Fruit fly (Drosophila melanogaster) whole organism, prepupa: Measurements from ENCODE around the gene CG6028.

Experiments
- CG10631 ChIP-seq: fragments of 200-800 bp; sonication (Bioruptor generic); optimal IDR thresholded peaks from 2 replicates; lab custom pipeline; 2016; ENCODE audit warnings: missing biosample characterization, missing genetic modification characterization
- CG10669 ChIP-seq: fragments of 200-800 bp; sonication (Bioruptor generic); optimal IDR thresholded peaks from 3 replicates; lab custom pipeline; 2018; ENCODE audit warnings: missing biosample characterization, mild to moderate bottlenecking, missing genetic modification characterization, moderate library complexity
- CG11902 ChIP-seq: fragments of 200-800 bp; sonication (Bioruptor generic); optimal IDR thresholded peaks from 3 replicates; lab custom pipeline; 2016; ENCODE audit warnings: missing biosample characterization, missing genetic modification characterization
- CG15336 ChIP-seq: fragments of 200-800 bp; sonication (Bioruptor generic); IDR thresholded peaks from 2 replicates; pipeline ENCODE4 v1.3.6; 2022; ENCODE audit warnings: missing biosample characterization, missing genetic modification characterization
- CG16779 ChIP-seq: fragments of 200-800 bp; sonication (Bioruptor generic); optimal IDR thresholded peaks from 3 replicates; lab custom pipeline; 2017; ENCODE audit warnings: missing biosample characterization, mild to moderate bottlenecking, missing genetic modification characterization
- CG3032 ChIP-seq: fragments of 200-800 bp; optimal IDR thresholded peaks from 2 replicates; lab custom pipeline; 2019; ENCODE audit warnings: missing biosample characterization, mild to moderate bottlenecking, missing genetic modification characterization, moderate library complexity
- CG32006 ChIP-seq: fragments of 200-800 bp; sonication (Bioruptor generic); optimal IDR thresholded peaks from 3 replicates; lab custom pipeline; 2017; ENCODE audit warnings: missing biosample characterization, mild to moderate bottlenecking, missing genetic modification characterization
- CG34406 ChIP-seq: fragments of 200-800 bp; sonication (Bioruptor generic); optimal IDR thresholded peaks from 3 replicates; lab custom pipeline; 2016; ENCODE audit warnings: missing biosample characterization, missing genetic modification characterization
- CG4318 ChIP-seq: fragments of 200-800 bp; sonication (Bioruptor generic); optimal IDR thresholded peaks from 3 replicates; lab custom pipeline; 2017; ENCODE audit warnings: missing biosample characterization, mild to moderate bottlenecking, missing genetic modification characterization
- CG6163 ChIP-seq: fragments of 200-800 bp; sonication (Bioruptor generic); IDR thresholded peaks from 3 replicates; pipeline ENCODE4 v1.3.6; 2022; ENCODE audit warnings: missing biosample characterization, missing genetic modification characterization
- CG6276 ChIP-seq: fragments of 200-800 bp; sonication (Bioruptor generic); optimal IDR thresholded peaks from 2 replicates; lab custom pipeline; 2017; ENCODE audit warnings: missing biosample characterization, mild to moderate bottlenecking, missing genetic modification characterization
- CG6792 ChIP-seq: fragments of 200-800 bp; sonication (Bioruptor generic); optimal IDR thresholded peaks from 3 replicates; lab custom pipeline; 2016; ENCODE audit warnings: missing biosample characterization, missing genetic modification characterization
- CG7368 ChIP-seq: fragments of 200-800 bp; sonication (Bioruptor generic); optimal IDR thresholded peaks from 3 replicates; lab custom pipeline; 2016; ENCODE audit warnings: missing biosample characterization, missing genetic modification characterization
- CG8119 ChIP-seq: fragments of 200-800 bp; sonication (Bioruptor generic); IDR thresholded peaks from 3 replicates; pipeline ENCODE4 v1.3.6; 2022; ENCODE audit warnings: missing biosample characterization, missing genetic modification characterization
- Eip78C ChIP-seq: fragments of 200-800 bp; sonication (Bioruptor generic); peaks from one replicate; lab custom pipeline; 2016; ENCODE audit warnings: missing biosample characterization, missing genetic modification characterization
- Ets21C ChIP-seq: fragments of 200-800 bp; sonication (Bioruptor generic); optimal IDR thresholded peaks from 3 replicates; lab custom pipeline; 2016; ENCODE audit warnings: missing biosample characterization, missing genetic modification characterization
- Ets96B ChIP-seq: fragments of 200-800 bp; optimal IDR thresholded peaks from 2 replicates; lab custom pipeline; 2019; ENCODE audit warnings: missing biosample characterization, mild to moderate bottlenecking, missing genetic modification characterization, moderate library complexity
- Gug ChIP-seq: fragments of 200-800 bp; sonication (Bioruptor generic); IDR thresholded peaks from 2 replicates; pipeline ENCODE4 v1.3.6; 2022; ENCODE audit warnings: missing biosample characterization, missing genetic modification characterization
- Hr4 ChIP-seq: fragments of 200-800 bp; sonication (Bioruptor generic); optimal IDR thresholded peaks from 3 replicates; lab custom pipeline; 2016; ENCODE audit warnings: missing biosample characterization, missing genetic modification characterization
- Lpt ChIP-seq: fragments of 200-800 bp; sonication (Bioruptor generic); optimal IDR thresholded peaks from 3 replicates; lab custom pipeline; 2016; ENCODE audit warnings: missing biosample characterization, missing genetic modification characterization
- Met ChIP-seq: fragments of 200-800 bp; sonication (Bioruptor generic); optimal IDR thresholded peaks from 3 replicates; lab custom pipeline; 2016; ENCODE audit warnings: missing biosample characterization, missing genetic modification characterization
- OdsH ChIP-seq: fragments of 200-800 bp; sonication (Bioruptor generic); optimal IDR thresholded peaks from 3 replicates; lab custom pipeline; 2016; ENCODE audit warnings: missing biosample characterization, missing genetic modification characterization
- Smox ChIP-seq: fragments of 200-800 bp; sonication (Bioruptor generic); optimal IDR thresholded peaks from 3 replicates; lab custom pipeline; 2016; ENCODE audit warnings: missing biosample characterization, missing genetic modification characterization
- Sox14 ChIP-seq: fragments of 200-800 bp; sonication (Bioruptor generic); optimal IDR thresholded peaks from 3 replicates; lab custom pipeline; 2016; ENCODE audit warnings: missing biosample characterization, missing genetic modification characterization
- Sox15 ChIP-seq: fragments of 200-800 bp; sonication (Bioruptor generic); optimal IDR thresholded peaks from 3 replicates; lab custom pipeline; 2016; ENCODE audit warnings: missing biosample characterization, missing genetic modification characterization
- achi ChIP-seq: fragments of 200-800 bp; sonication (Bioruptor generic); optimal IDR thresholded peaks from 3 replicates; lab custom pipeline; 2016; ENCODE audit warnings: missing biosample characterization, missing genetic modification characterization
- dac ChIP-seq: fragments of 200-800 bp; sonication (Bioruptor generic); optimal IDR thresholded peaks from 2 replicates; lab custom pipeline; 2017; ENCODE audit warnings: missing biosample characterization, mild to moderate bottlenecking, missing genetic modification characterization
- dsx ChIP-seq: fragments of 200-800 bp; optimal IDR thresholded peaks from 3 replicates; lab custom pipeline; 2019; ENCODE audit warnings: missing biosample characterization, mild to moderate bottlenecking, missing genetic modification characterization, moderate library complexity; ENCODE audit not compliant: poor library complexity, severe bottlenecking
- eg ChIP-seq: fragments of 200-800 bp; sonication (Bioruptor generic); IDR thresholded peaks from 3 replicates; pipeline ENCODE4 v1.3.6; 2022; ENCODE audit warnings: missing biosample characterization, missing genetic modification characterization
- esn ChIP-seq: fragments of 200-800 bp; sonication (Bioruptor generic); optimal IDR thresholded peaks from 2 replicates; lab custom pipeline; 2016; ENCODE audit warnings: missing biosample characterization, mild to moderate bottlenecking, missing genetic modification characterization, moderate library complexity
- lz ChIP-seq: fragments of 200-800 bp; sonication (Bioruptor generic); optimal IDR thresholded peaks from 3 replicates; lab custom pipeline; 2016; ENCODE audit warnings: missing biosample characterization, missing genetic modification characterization
- net ChIP-seq: fragments of 200-800 bp; sonication (Bioruptor generic); optimal IDR thresholded peaks from 3 replicates; lab custom pipeline; 2016; ENCODE audit warnings: missing biosample characterization, missing genetic modification characterization
- salr ChIP-seq, 2 experiments: fragments of 200-800 bp; sonication (Bioruptor generic); optimal IDR thresholded peaks; 3 replicates each; lab custom pipeline; 2016 to 2018; ENCODE audit warnings: missing biosample characterization in 2 of 2, missing genetic modification characterization in 2 of 2, mild to moderate bottlenecking in 1 of 2
- svp ChIP-seq: fragments of 200-800 bp; sonication (Bioruptor generic); peaks from one replicate; lab custom pipeline; 2016; ENCODE audit warnings: missing biosample characterization, missing genetic modification characterization
- topi ChIP-seq: fragments of 200-800 bp; sonication (Bioruptor generic); optimal IDR thresholded peaks from 3 replicates; lab custom pipeline; 2016; ENCODE audit warnings: missing biosample characterization, missing genetic modification characterization
- vri ChIP-seq: fragments of 200-800 bp; sonication (Bioruptor generic); optimal IDR thresholded peaks from 3 replicates; lab custom pipeline; 2016; ENCODE audit warnings: missing biosample characterization, mild to moderate bottlenecking, missing genetic modification characterization

Gene CG6028

DNA sequence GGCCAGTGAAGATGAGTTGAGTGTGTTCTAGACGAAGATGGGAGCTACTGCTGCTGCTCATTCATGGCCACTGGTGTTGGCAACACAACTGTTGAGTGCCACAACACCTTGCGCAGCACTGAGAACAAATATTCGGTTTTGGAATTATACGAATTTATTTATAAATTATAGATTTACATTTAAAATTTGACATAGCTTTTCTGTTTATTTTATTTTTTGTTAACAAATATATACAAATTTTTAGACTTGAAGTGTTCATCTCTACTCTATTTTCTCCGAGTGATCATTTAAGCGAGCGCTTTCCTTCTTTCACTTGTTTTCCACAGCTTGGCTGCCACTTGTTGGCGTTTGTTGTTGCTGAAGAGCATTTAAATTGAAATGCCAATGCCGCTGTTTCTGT is 37.8 kb downstream of the CG6028 start:
- peak; percentile 31; the same call in 1 of the 2 replicates for TF ChIP-seq Gug (GFP tag; lab: Robert Waterston, UW)
- TF ChIP-seq Hr4 (GFP tag; lab: Kevin White, UChicago), result peak; percentile 40
- TF ChIP-seq esn, result no peak
- TF ChIP-seq CG4318 (GFP tag; lab: Kevin White, UChicago), result peak; percentile 15
- no peak for TF ChIP-seq CG10669 (GFP tag; lab: Kevin White, UChicago)
- TF ChIP-seq eg, result peak; percentile 61; the same call in 2 of the 3 replicates
- no peak for TF ChIP-seq Sox14
- TF ChIP-seq Eip78C (GFP tag; lab: Kevin White, UChicago), result peak; percentile 70
- peak; percentile 23 for TF ChIP-seq svp
- TF ChIP-seq CG15336, result peak; percentile 51
- peak; percentile 4 for TF ChIP-seq OdsH (GFP tag; lab: Kevin White, UChicago)
- no peak for TF ChIP-seq topi (GFP tag; lab: Kevin White, UChicago)
- peak; percentile 16 for TF ChIP-seq achi
- TF ChIP-seq salr (GFP tag; optimal IDR thresholded peaks at IDR 0.05; lab: Kevin White, UChicago), result peak in 1 of 2 experiments; percentile 3
- peak; percentile 51; the same call in 2 of the 3 replicates for TF ChIP-seq CG6163 (GFP tag; lab: Robert Waterston, UW)
- no peak for TF ChIP-seq CG34406 (GFP tag; lab: Kevin White, UChicago)
- peak; percentile 4 for TF ChIP-seq CG10631 (GFP tag; lab: Kevin White, UChicago)
- peak; percentile 57; the same call in 1 of the 3 replicates for TF ChIP-seq CG8119
- TF ChIP-seq net, result no peak
- no peak for TF ChIP-seq CG7368 (GFP tag; lab: Kevin White, UChicago)
- TF ChIP-seq CG32006 (GFP tag; lab: Kevin White, UChicago), result peak; percentile 73
- TF ChIP-seq, all 60 proteins: peak for 14

- TF ChIP-seq Hr4 (GFP tag; lab: Kevin White, UChicago) (peak; percentile 29), CG4318 (GFP tag; lab: Kevin White, UChicago) (peak; percentile 19), vri (GFP tag; lab: Kevin White, UChicago) (no peak), topi (GFP tag; lab: Kevin White, UChicago) (no peak), CG10631 (GFP tag; lab: Kevin White, UChicago) (peak; percentile 16), CG16779 (tag; lab: Kevin White, UChicago) (no peak), CG8119 (0 out of 3 replicates have a peak, but pooled peaks have one; percentile 39), CG11902 (no peak), Lpt (GFP tag; lab: Kevin White, UChicago) (peak; percentile 1), CG10669 (GFP tag; lab: Kevin White, UChicago) (no peak), CG7368 (GFP tag; lab: Kevin White, UChicago) (no peak), CG6792 (GFP tag; lab: Kevin White, UChicago) (no peak), CG3032 (peak; percentile 1), Smox (GFP tag; lab: Kevin White, UChicago) (no peak), Ets96B (tag; lab: Kevin White, UChicago) (no peak), Sox15 (no peak), svp (no peak), dac (GFP tag; lab: Kevin White, UChicago) (peak; percentile 18), CG15336 (peak; percentile 33; the same call in 1 of the 2 replicates), lz (GFP tag; lab: Kevin White, UChicago) (no peak), CG6163 (GFP tag; lab: Robert Waterston, UW) (no peak), Eip78C (GFP tag; lab: Kevin White, UChicago) (peak; percentile 38), eg (no peak), achi (peak; percentile 8), Met (GFP tag; lab: Kevin White, UChicago) (no peak), CG32006 (GFP tag; lab: Kevin White, UChicago) (peak; percentile 71), Sox14 (peak; percentile 7), Ets21C (GFP tag; lab: Kevin White, UChicago) (no peak), salr (GFP tag; optimal IDR thresholded peaks at IDR 0.05; lab: Kevin White, UChicago) (peak in 1 of 2 experiments; percentile 6), CG6276 (GFP tag; lab: Kevin White, UChicago) (peak; percentile 33), dsx (GFP tag; lab: Kevin White, UChicago) (no peak)
Observed at dm6 chr3R:21979386-21979785, 45.9 kb downstream of the CG6028 start.

DNA sequence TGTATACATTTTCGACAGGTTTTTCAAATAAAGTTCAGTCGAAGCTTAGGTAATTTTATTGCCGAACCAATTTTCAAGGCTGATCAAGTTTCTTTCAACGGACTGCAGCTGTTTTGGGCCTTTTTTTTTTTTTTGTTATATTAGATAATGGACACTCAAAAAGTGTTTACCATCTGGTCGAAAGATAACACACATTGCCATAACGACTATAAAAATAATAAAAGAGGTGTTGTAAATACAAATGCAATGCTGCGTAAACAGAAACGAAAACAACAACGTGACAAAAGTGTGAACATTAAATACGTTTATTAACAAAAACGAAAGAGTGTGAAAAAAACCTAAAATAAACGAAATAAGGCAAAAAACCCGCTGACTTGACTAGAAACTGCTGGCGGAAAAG is 47.5 kb downstream of the CG6028 start:
- TF ChIP-seq CG8119 (no peak), vri (GFP tag; lab: Kevin White, UChicago) (peak; percentile 48)
